Worm (Caenorhabditis elegans) whole organism, L4 larva: ENCODE measurements around the gene col-111.

ENCODE experiments used
- ZK337.2 ChIP-seq: fragments of 200-800 bp; sonication (Bioruptor generic); IDR thresholded peaks from 2 replicates; pipeline ENCODE4 v1.3.6; 2022; ENCODE audit warnings: missing genetic modification reagents, missing genetic modification characterization, missing compliant biosample characterization
- aly-2 ChIP-seq: sonication (generic microtip); optimal IDR thresholded peaks from 2 replicates; lab custom pipeline; 2018; ENCODE audit warnings: missing biosample characterization, missing genetic modification characterization
- lin-13 ChIP-seq: fragments of 150-350 bp; optimal IDR thresholded peaks from 2 replicates; lab custom pipeline; 2014; ENCODE audit warnings: missing biosample characterization, missing genetic modification reagents, missing genetic modification characterization
- lin-39 ChIP-seq: fragments of 150-350 bp; optimal IDR thresholded peaks from 2 replicates; lab custom pipeline; 2014; ENCODE audit warnings: missing biosample characterization, missing genetic modification reagents, missing genetic modification characterization
- mdl-1 ChIP-seq, 2 experiments: fragments of 150-350 bp in 1 of 2; sonication (generic microtip) in 1 of 2; optimal IDR thresholded peaks; 2 replicates each; lab custom pipeline; 2014 to 2017; ENCODE audit warnings: missing biosample characterization in 2 of 2, missing genetic modification characterization in 2 of 2
- pha-4 ChIP-seq, 2 experiments: fragments of 150-350 bp in 1 of 2; fragments of 200-800 bp in 1 of 2; sonication (Bioruptor generic) in 1 of 2; IDR thresholded peaks in 1 of 2; optimal IDR thresholded peaks in 1 of 2; 2 replicates each; pipeline versions ENCODE4 v1.3.6 to Lab custom; 2014 to 2022; ENCODE audit warnings: missing genetic modification characterization in 2 of 2, missing genetic modification reagents in 2 of 2, missing biosample characterization in 1 of 2, missing compliant biosample characterization in 1 of 2
- unc-39 ChIP-seq: sonication (generic microtip); optimal IDR thresholded peaks from 2 replicates; lab custom pipeline; 2017; ENCODE audit warnings: missing biosample characterization, missing genetic modification characterization

- no peak for TF ChIP-seq pha-4 (GFP tag; IDR thresholded peaks at IDR 0.05; lab: Robert Waterston, UW)
- no peak for TF ChIP-seq pha-4 (tag; optimal IDR thresholded peaks at IDR 0.05; lab: Kevin White, UChicago)
- TF ChIP-seq ZK337.2, result no peak
- TF ChIP-seq lin-13 (GFP tag; lab: Kevin White, UChicago), result no peak
- TF ChIP-seq unc-39, result no peak
- TF ChIP-seq mdl-1 (tag; optimal IDR thresholded peaks at IDR 0.05; lab: Kevin White, UChicago), result no peak
- TF ChIP-seq aly-2 (tag; lab: Kevin White, UChicago), result no peak
- no peak for TF ChIP-seq lin-39
These were observed 28.6 kb upstream of the col-111 start for ce11 chrIV:4686291-4686830.
